Worm (Caenorhabditis elegans) whole organism, late embryonic: ENCODE results near the gene acs-7.

Experiments used
- C08G9.2 ChIP-seq: sonication (generic microtip); optimal IDR thresholded peaks from 2 replicates; lab custom pipeline; 2016; ENCODE audit warnings: mild to moderate bottlenecking, missing genetic modification characterization, moderate library complexity, missing compliant biosample characterization
- K02D7.2 ChIP-seq: sonication (generic microtip); optimal IDR thresholded peaks from 2 replicates; lab custom pipeline; 2017; ENCODE audit warnings: mild to moderate bottlenecking, missing genetic modification characterization, missing compliant biosample characterization
- K09A11.1 ChIP-seq: sonication (generic microtip); optimal IDR thresholded peaks from 2 replicates; lab custom pipeline; 2017; ENCODE audit warnings: antibody characterized with exemption, mild to moderate bottlenecking, missing genetic modification characterization, missing compliant biosample characterization; ENCODE audit not compliant: insufficient read depth
- T23F11.4 ChIP-seq: fragments of 200-800 bp; sonication (Bioruptor generic); optimal IDR thresholded peaks from 2 replicates; lab custom pipeline; 2018; ENCODE audit warnings: mild to moderate bottlenecking, missing genetic modification characterization, missing compliant biosample characterization
- ceh-14 ChIP-seq: sonication (generic microtip); optimal IDR thresholded peaks from 2 replicates; lab custom pipeline; 2016; ENCODE audit warnings: missing genotype, missing genetic modification characterization, missing compliant biosample characterization
- ceh-18 ChIP-seq: sonication (generic microtip); optimal IDR thresholded peaks from 2 replicates; lab custom pipeline; 2016; ENCODE audit warnings: missing genetic modification characterization, missing compliant biosample characterization
- ceh-19 ChIP-seq: fragments of 200-800 bp; sonication (Bioruptor generic); optimal IDR thresholded peaks from 2 replicates; lab custom pipeline; 2018; ENCODE audit warnings: mild to moderate bottlenecking, missing genetic modification characterization, missing compliant biosample characterization
- ceh-2 ChIP-seq: sonication (generic microtip); optimal IDR thresholded peaks from 2 replicates; lab custom pipeline; 2016; ENCODE audit warnings: missing genotype, missing genetic modification characterization, missing compliant biosample characterization
- ceh-22 ChIP-seq: sonication (generic microtip); optimal IDR thresholded peaks from 2 replicates; lab custom pipeline; 2017; ENCODE audit warnings: missing biosample characterization, missing genetic modification characterization
- ceh-24 ChIP-seq: sonication (generic microtip); optimal IDR thresholded peaks from 2 replicates; lab custom pipeline; 2016; ENCODE audit warnings: mild to moderate bottlenecking, missing genetic modification characterization, missing compliant biosample characterization
- ceh-30 ChIP-seq: fragments of 150-350 bp; optimal IDR thresholded peaks from 2 replicates; lab custom pipeline; 2014; ENCODE audit warnings: missing biosample characterization, missing genetic modification characterization
- ceh-45 ChIP-seq: fragments of 200-800 bp; sonication (Bioruptor generic); IDR thresholded peaks from 2 replicates; pipeline ENCODE4 v1.3.6; 2022; ENCODE audit warnings: missing genetic modification reagents, missing genetic modification characterization, missing compliant biosample characterization
- ceh-48 ChIP-seq: sonication (generic microtip); optimal IDR thresholded peaks from 2 replicates; lab custom pipeline; 2016; ENCODE audit warnings: missing genetic modification characterization, inconsistent platforms, missing compliant biosample characterization
- ceh-6 ChIP-seq: fragments of 200-800 bp; sonication (Bioruptor generic); optimal IDR thresholded peaks from 2 replicates; lab custom pipeline; 2018; ENCODE audit warnings: mild to moderate bottlenecking, missing genetic modification characterization, missing compliant biosample characterization
- dve-1 ChIP-seq: sonication (generic microtip); optimal IDR thresholded peaks from 2 replicates; lab custom pipeline; 2017; ENCODE audit warnings: antibody characterized with exemption, mild to moderate bottlenecking, missing genetic modification characterization, missing compliant biosample characterization
- elt-2 ChIP-seq: sonication (generic microtip); optimal IDR thresholded peaks from 2 replicates; lab custom pipeline; 2016; ENCODE audit warnings: missing genetic modification reagents, missing genetic modification characterization, missing compliant biosample characterization
- elt-4 ChIP-seq: sonication (generic microtip); optimal IDR thresholded peaks from 2 replicates; lab custom pipeline; 2016; ENCODE audit warnings: missing genetic modification characterization, missing compliant biosample characterization
- fax-1 ChIP-seq: sonication (generic microtip); optimal IDR thresholded peaks from 2 replicates; lab custom pipeline; 2016; ENCODE audit warnings: missing genotype, missing genetic modification characterization, missing compliant biosample characterization
- fkh-6 ChIP-seq: sonication (generic microtip); optimal IDR thresholded peaks from 2 replicates; lab custom pipeline; 2016; ENCODE audit warnings: missing genetic modification characterization, missing compliant biosample characterization
- hlh-13 ChIP-seq: fragments of 200-800 bp; sonication (Bioruptor generic); optimal IDR thresholded peaks from 2 replicates; lab custom pipeline; 2018; ENCODE audit warnings: mild to moderate bottlenecking, missing genetic modification characterization, missing compliant biosample characterization
- hlh-30 ChIP-seq: sonication (generic microtip); optimal IDR thresholded peaks from 2 replicates; lab custom pipeline; 2017; ENCODE audit warnings: antibody characterized with exemption, missing genetic modification characterization, missing compliant biosample characterization; ENCODE audit not compliant: insufficient read depth
- hlh-6 ChIP-seq: sonication (generic microtip); optimal IDR thresholded peaks from 2 replicates; lab custom pipeline; 2016; ENCODE audit warnings: missing genotype, missing genetic modification characterization, missing compliant biosample characterization
- lim-6 ChIP-seq: sonication (generic microtip); optimal IDR thresholded peaks from 2 replicates; lab custom pipeline; 2016; ENCODE audit warnings: missing genetic modification characterization, missing compliant biosample characterization
- lin-11 ChIP-seq: fragments of 200-800 bp; sonication (Bioruptor generic); optimal IDR thresholded peaks from 2 replicates; lab custom pipeline; 2018; ENCODE audit warnings: mild to moderate bottlenecking, missing genetic modification characterization, missing compliant biosample characterization
- mec-3 ChIP-seq: sonication (generic microtip); optimal IDR thresholded peaks from 2 replicates; lab custom pipeline; 2016; ENCODE audit warnings: borderline replicate concordance, missing genetic modification characterization, missing compliant biosample characterization
- nfya-1 ChIP-seq: sonication (generic microtip); optimal IDR thresholded peaks from 2 replicates; lab custom pipeline; 2017; ENCODE audit warnings: missing genetic modification characterization, mild to moderate bottlenecking, missing compliant biosample characterization, antibody characterized with exemption, moderate library complexity
- nhr-232 ChIP-seq: sonication (generic microtip); optimal IDR thresholded peaks from 2 replicates; lab custom pipeline; 2016; ENCODE audit warnings: missing genetic modification characterization, missing compliant biosample characterization
- odd-2 ChIP-seq: sonication (generic microtip); optimal IDR thresholded peaks from 2 replicates; lab custom pipeline; 2017; ENCODE audit warnings: antibody characterized with exemption, mild to moderate bottlenecking, missing genetic modification characterization, missing compliant biosample characterization
- pat-9 ChIP-seq: fragments of 200-800 bp; sonication (Bioruptor generic); optimal IDR thresholded peaks from 2 replicates; lab custom pipeline; 2018; ENCODE audit warnings: mild to moderate bottlenecking, missing genetic modification characterization, moderate library complexity, missing compliant biosample characterization
- pha-2 ChIP-seq: sonication (generic microtip); optimal IDR thresholded peaks from 2 replicates; lab custom pipeline; 2017; ENCODE audit warnings: mild to moderate bottlenecking, missing genetic modification characterization, missing compliant biosample characterization
- pha-4 ChIP-seq: fragments of 150-350 bp; optimal IDR thresholded peaks from 2 replicates; lab custom pipeline; 2018; ENCODE audit warnings: missing biosample characterization, missing genetic modification reagents, missing genetic modification characterization
- pros-1 ChIP-seq: fragments of 150-350 bp; optimal IDR thresholded peaks from 2 replicates; lab custom pipeline; 2014; ENCODE audit warnings: missing biosample characterization, missing genetic modification reagents, missing genetic modification characterization
- ref-2 ChIP-seq: sonication (generic microtip); optimal IDR thresholded peaks from 2 replicates; lab custom pipeline; 2016; ENCODE audit warnings: missing genetic modification characterization, missing compliant biosample characterization
- sdc-2 ChIP-seq: sonication (generic microtip); optimal IDR thresholded peaks from 2 replicates; lab custom pipeline; 2016; ENCODE audit warnings: missing genotype, missing genetic modification characterization, missing compliant biosample characterization
- sox-2 ChIP-seq: fragments of 200-800 bp; sonication (Bioruptor generic); IDR thresholded peaks from 2 replicates; pipeline ENCODE4 v1.3.6; 2022; ENCODE audit warnings: missing genetic modification reagents, missing genetic modification characterization, missing compliant biosample characterization
- sox-4 ChIP-seq: sonication (generic microtip); optimal IDR thresholded peaks from 2 replicates; lab custom pipeline; 2017; ENCODE audit warnings: mild to moderate bottlenecking, missing genetic modification characterization, inconsistent platforms, missing compliant biosample characterization
- tbx-7 ChIP-seq: sonication (generic microtip); optimal IDR thresholded peaks from 2 replicates; lab custom pipeline; 2016; ENCODE audit warnings: missing genotype, missing genetic modification characterization, missing compliant biosample characterization
- ttx-3 ChIP-seq: sonication (generic microtip); optimal IDR thresholded peaks from 2 replicates; lab custom pipeline; 2016; ENCODE audit warnings: missing genetic modification reagents, missing genetic modification characterization, missing compliant biosample characterization
- unc-42 ChIP-seq: sonication (generic microtip); optimal IDR thresholded peaks from 2 replicates; lab custom pipeline; 2016; ENCODE audit warnings: missing genotype, missing genetic modification characterization, missing compliant biosample characterization
- unc-55 ChIP-seq: sonication (generic microtip); optimal IDR thresholded peaks from 2 replicates; lab custom pipeline; 2017; ENCODE audit warnings: missing biosample characterization, missing genetic modification reagents, missing genetic modification characterization
- unc-86 ChIP-seq: sonication (generic microtip); optimal IDR thresholded peaks from 2 replicates; lab custom pipeline; 2016; ENCODE audit warnings: missing genetic modification characterization, missing compliant biosample characterization
- zip-5 ChIP-seq: sonication (generic microtip); optimal IDR thresholded peaks from 2 replicates; lab custom pipeline; 2016; ENCODE audit warnings: missing genetic modification characterization, missing compliant biosample characterization

The acs-7 gene

DNA sequence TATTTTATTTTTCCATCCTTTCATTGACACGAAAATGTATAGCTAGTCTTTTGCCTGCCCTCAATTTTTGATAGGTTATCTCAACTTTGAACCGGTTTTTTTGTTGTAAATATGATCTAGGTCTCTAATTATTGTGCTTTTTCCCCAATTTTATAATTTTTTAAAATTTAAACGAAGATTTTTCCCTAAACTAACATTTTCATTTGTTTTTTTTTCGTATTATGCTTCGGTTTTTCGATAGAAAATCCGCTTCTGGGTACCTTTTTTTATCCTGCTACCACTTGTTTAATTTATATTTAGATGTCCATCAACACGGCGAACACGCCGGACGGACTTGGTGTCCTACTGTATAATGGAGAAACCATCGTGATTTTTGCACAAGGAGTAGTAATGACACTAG is 37.7 kb downstream of the acs-7 start, which contains the start of gene wbp-2:
Gene wbp-2 (plus strand): TSS at position 301 of the 400 bp plus-strand sequence.
- TF ChIP-seq elt-4 (tag; lab: Kevin White, UChicago), result no peak
- no peak for TF ChIP-seq sdc-2 (tag; lab: Kevin White, UChicago)
- TF ChIP-seq fkh-6, result no peak
- no peak for TF ChIP-seq ttx-3 (tag; lab: Kevin White, UChicago)
- TF ChIP-seq sox-2, result no peak
- no peak for TF ChIP-seq mec-3
- no peak for TF ChIP-seq nhr-232 (tag; lab: Kevin White, UChicago)
- TF ChIP-seq hlh-13, result no peak
- TF ChIP-seq unc-42 (tag; lab: Kevin White, UChicago), result no peak
- no peak for TF ChIP-seq T23F11.4 (GFP tag; lab: Kevin White, UChicago)
- no peak for TF ChIP-seq tbx-7
- TF ChIP-seq hlh-30 (tag; lab: Kevin White, UChicago), result no peak
- no peak for TF ChIP-seq pha-2 (tag; lab: Kevin White, UChicago)
- TF ChIP-seq pat-9 (tag; lab: Kevin White, UChicago), result no peak
- TF ChIP-seq pha-4, result no peak
- TF ChIP-seq ceh-14, result no peak
- no peak for TF ChIP-seq ceh-6 (GFP tag; lab: Kevin White, UChicago)
- TF ChIP-seq ref-2, result no peak
- no peak for TF ChIP-seq ceh-18
- TF ChIP-seq unc-55 (GFP tag; lab: Kevin White, UChicago), result no peak

DNA sequence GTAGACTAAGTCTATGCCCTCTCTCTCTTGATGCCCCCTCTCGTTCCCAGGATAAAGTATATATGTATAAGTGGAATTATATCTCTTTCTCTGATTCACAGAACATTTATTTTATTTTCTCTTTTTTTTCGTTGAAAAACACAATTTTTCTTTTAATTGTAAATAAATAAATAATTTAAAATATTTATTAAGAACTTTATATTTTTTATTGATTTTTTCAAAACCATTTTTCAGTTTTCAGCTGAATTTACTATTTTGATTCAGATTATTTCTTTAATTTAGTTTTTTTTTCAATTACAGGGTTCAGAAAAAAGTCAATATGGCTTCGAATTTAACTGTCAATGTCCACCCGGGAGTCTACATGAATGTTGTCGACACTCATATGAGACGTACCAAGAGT is 39.5 kb downstream of the acs-7 start, which contains the start of gene eif-3.F:
Gene eif-3.F (plus strand): TSS at position 301 of the 400 bp plus-strand sequence.
- TF ChIP-seq unc-55 (GFP tag; lab: Kevin White, UChicago) (no peak), fkh-6 (no peak), dve-1 (tag; lab: Kevin White, UChicago) (no peak), C08G9.2 (tag; lab: Kevin White, UChicago) (no peak), unc-42 (tag; lab: Kevin White, UChicago) (no peak), ceh-22 (no peak), lin-11 (tag; lab: Kevin White, UChicago) (no peak)

DNA sequence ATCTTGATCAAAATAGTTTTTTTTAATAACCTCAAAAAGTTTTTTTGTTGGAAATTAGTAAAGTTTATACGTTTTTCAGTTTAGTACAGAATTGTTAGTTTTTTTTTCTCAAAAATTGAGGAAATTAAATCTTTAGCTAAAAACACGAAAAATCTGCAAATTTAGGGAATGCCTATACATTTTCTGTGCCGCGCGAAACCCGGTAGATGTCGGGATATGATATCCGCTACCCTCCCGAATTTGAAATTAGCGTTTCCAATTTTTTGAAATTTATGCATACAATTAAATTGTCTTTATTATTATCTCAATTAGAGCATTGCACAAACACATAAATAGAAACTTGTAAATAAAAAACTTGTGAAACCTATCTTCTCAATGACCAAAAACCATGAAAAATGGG is 41.2 kb downstream of the acs-7 start:
- TF ChIP-seq hlh-30 (tag; lab: Kevin White, UChicago) (no peak), fax-1 (tag; lab: Kevin White, UChicago) (no peak), elt-2 (tag; lab: Kevin White, UChicago) (no peak), mec-3 (no peak), unc-55 (GFP tag; lab: Kevin White, UChicago) (no peak), K02D7.2 (tag; lab: Kevin White, UChicago) (no peak), nfya-1 (no peak), lim-6 (tag; lab: Kevin White, UChicago) (no peak), zip-5 (no peak), pros-1 (no peak), ceh-30 (tag; lab: Kevin White, UChicago) (no peak), hlh-6 (tag; lab: Kevin White, UChicago) (no peak), odd-2 (tag; lab: Kevin White, UChicago) (no peak), sox-4 (no peak), dve-1 (tag; lab: Kevin White, UChicago) (no peak), hlh-13 (no peak), ceh-48 (no peak), ceh-22 (no peak), fkh-6 (no peak)

DNA sequence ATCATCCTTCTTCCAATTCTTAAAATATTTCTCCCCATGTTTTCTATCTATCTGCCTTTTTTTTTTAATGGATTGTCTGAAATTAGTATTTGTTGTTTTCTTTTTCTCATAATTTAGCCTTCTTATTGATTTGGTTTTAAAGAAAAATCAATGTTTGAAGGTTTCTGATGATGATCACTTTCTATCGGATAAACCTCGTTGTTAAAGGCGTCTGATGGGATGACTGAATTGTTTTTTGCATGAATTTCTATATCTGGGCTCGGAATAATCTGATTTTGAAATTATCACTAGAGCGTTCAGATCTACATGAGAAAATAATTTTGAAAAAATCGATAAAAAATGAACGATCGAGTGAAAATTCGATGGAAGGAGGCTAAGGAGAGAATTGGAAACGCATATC is 41.9 kb downstream of the acs-7 start, which contains the start of gene scp-1:
Gene scp-1 (plus strand): TSS at position 301 of the 400 bp plus-strand sequence.
- no peak for TF ChIP-seq ceh-24 (tag; lab: Kevin White, UChicago)
- TF ChIP-seq ceh-19 (GFP tag; lab: Kevin White, UChicago), result no peak
- no peak for TF ChIP-seq ceh-45 (GFP tag; lab: Robert Waterston, UW)
- TF ChIP-seq lim-6 (tag; lab: Kevin White, UChicago), result no peak
- no peak for TF ChIP-seq ceh-2 (tag; lab: Kevin White, UChicago)
- no peak for TF ChIP-seq K09A11.1 (tag; lab: Kevin White, UChicago)
- no peak for TF ChIP-seq nfya-1
- no peak for TF ChIP-seq elt-4 (tag; lab: Kevin White, UChicago)
- TF ChIP-seq unc-86, result no peak
- no peak for TF ChIP-seq sox-2
